Worm (Caenorhabditis elegans) whole organism, L3 larva: ENCODE measurements around the gene F42A10.9.

Source experiments
- R02D3.7 ChIP-seq: fragments of 150-350 bp; optimal IDR thresholded peaks from 2 replicates; lab custom pipeline; 2014; ENCODE audit warnings: missing biosample characterization, missing genetic modification characterization
- ceh-82 ChIP-seq: fragments of 150-350 bp; optimal IDR thresholded peaks from 2 replicates; lab custom pipeline; 2014; ENCODE audit warnings: missing biosample characterization, missing genetic modification characterization
- lin-15B ChIP-seq: fragments of 150-350 bp; optimal IDR thresholded peaks from 2 replicates; lab custom pipeline; 2014; ENCODE audit warnings: missing biosample characterization, missing genetic modification characterization
- nhr-12 ChIP-seq: fragments of 150-350 bp; optimal IDR thresholded peaks from 2 replicates; lab custom pipeline; 2014; ENCODE audit warnings: missing biosample characterization, missing genetic modification characterization
- nhr-23 ChIP-seq: fragments of 150-350 bp; optimal IDR thresholded peaks from 2 replicates; lab custom pipeline; 2014; ENCODE audit warnings: missing biosample characterization, missing genetic modification reagents, missing genetic modification characterization
- skn-1 ChIP-seq: fragments of 150-350 bp; optimal IDR thresholded peaks from 2 replicates; lab custom pipeline; 2014; ENCODE audit warnings: missing biosample characterization, missing genetic modification characterization
- snpc-4 ChIP-seq: fragments of 150-350 bp; optimal IDR thresholded peaks from 2 replicates; lab custom pipeline; 2014; ENCODE audit warnings: missing biosample characterization, missing genetic modification characterization

ce11 chrIII:6146797-6147196 is 17.6 kb upstream of the F42A10.9 start:
- TF ChIP-seq R02D3.7 (tag; lab: Kevin White, UChicago) (no peak), lin-15B (no peak), nhr-12 (tag; lab: Kevin White, UChicago) (no peak), ceh-82 (no peak), nhr-23 (tag; lab: Kevin White, UChicago) (no peak), skn-1 (tag; lab: Kevin White, UChicago) (no peak), snpc-4 (tag; lab: Kevin White, UChicago) (no peak)
